Fruit fly (Drosophila melanogaster) whole organism, wandering third instar larva: ENCODE measurements around the gene Sec22.

Experiments used
- Abd-B ChIP-seq: fragments of >200 bp; optimal IDR thresholded peaks from 2 replicates; lab custom pipeline; 2017; ENCODE audit warnings: missing biosample characterization, missing genetic modification characterization
- CG32264 ChIP-seq: fragments of 200-800 bp; sonication (Bioruptor generic); optimal IDR thresholded peaks from 2 replicates; lab custom pipeline; 2016; ENCODE audit warnings: missing biosample characterization, missing genetic modification characterization
- CG9705 ChIP-seq: fragments of 200-800 bp; sonication (Bioruptor generic); optimal IDR thresholded peaks from 2 replicates; lab custom pipeline; 2018; ENCODE audit warnings: missing biosample characterization, mild to moderate bottlenecking, missing genetic modification characterization
- CrebA ChIP-seq: fragments of 200-800 bp; sonication (Bioruptor generic); optimal IDR thresholded peaks from 2 replicates; lab custom pipeline; 2016; ENCODE audit warnings: missing biosample characterization, mild to moderate bottlenecking, missing genetic modification characterization, borderline replicate concordance
- Dfd ChIP-seq: fragments of >200 bp; optimal IDR thresholded peaks from 2 replicates; lab custom pipeline; 2017; ENCODE audit warnings: missing biosample characterization, missing genetic modification characterization
- Dif ChIP-seq: fragments of 200-275, 200-300 bp; sonication (Bioruptor generic); optimal IDR thresholded peaks from 2 replicates; lab custom pipeline; 2018; ENCODE audit warnings: missing biosample characterization, missing genetic modification characterization; ENCODE audit not compliant: partially characterized antibody
- GATAd ChIP-seq: sonication (Bioruptor generic); optimal IDR thresholded peaks from 2 replicates; lab custom pipeline; 2016; ENCODE audit warnings: missing biosample characterization, missing genetic modification characterization
- HLH106 ChIP-seq: fragments of 200-800 bp; optimal IDR thresholded peaks from 3 replicates; lab custom pipeline; 2019; ENCODE audit warnings: missing biosample characterization, mild to moderate bottlenecking, missing genetic modification characterization, moderate library complexity
- Hnf4 ChIP-seq: fragments of 200-800 bp; sonication (Bioruptor generic); optimal IDR thresholded peaks from 2 replicates; lab custom pipeline; 2016; ENCODE audit warnings: missing biosample characterization, mild to moderate bottlenecking, missing genetic modification characterization
- Hr78 ChIP-seq: fragments of >200 bp; optimal IDR thresholded peaks from 2 replicates; lab custom pipeline; 2017; ENCODE audit warnings: missing biosample characterization, missing genetic modification characterization
- Hr83 ChIP-seq: fragments of 200-300 bp; sonication (Bioruptor generic); optimal IDR thresholded peaks from 2 replicates; lab custom pipeline; 2016; ENCODE audit warnings: missing biosample characterization, mild to moderate bottlenecking, missing genetic modification characterization, moderate library complexity; ENCODE audit not compliant: poor library complexity, severe bottlenecking
- Jra ChIP-seq: sonication (Bioruptor generic); optimal IDR thresholded peaks from 2 replicates; lab custom pipeline; 2016; ENCODE audit warnings: missing biosample characterization, missing genetic modification characterization
- Mio ChIP-seq: sonication (Bioruptor generic); optimal IDR thresholded peaks from 2 replicates; lab custom pipeline; 2016; ENCODE audit warnings: missing biosample characterization, missing genetic modification characterization
- Myc ChIP-seq: fragments of >200 bp; optimal IDR thresholded peaks from 2 replicates; lab custom pipeline; 2017
- N ChIP-seq: fragments of >200 bp; optimal IDR thresholded peaks from 2 replicates; lab custom pipeline; 2018; ENCODE audit warnings: missing biosample characterization, missing external identifiers, missing genetic modification characterization
- OdsH ChIP-seq: fragments of 200-800 bp; sonication (Bioruptor generic); optimal IDR thresholded peaks from 2 replicates; lab custom pipeline; 2016; ENCODE audit warnings: missing biosample characterization, mild to moderate bottlenecking, missing genetic modification characterization
- Rel ChIP-seq, 2 experiments: fragments of 200-800 bp; sonication (Bioruptor generic) in 1 of 2; optimal IDR thresholded peaks; 2 replicates in 1 of 2; 3 replicates in 1 of 2; lab custom pipeline; 2016 to 2019; ENCODE audit warnings: mild to moderate bottlenecking in 2 of 2, missing biosample characterization in 2 of 2, missing genetic modification characterization in 2 of 2, moderate library complexity in 1 of 2
- Sp1 ChIP-seq: fragments of 200-800 bp; sonication (Bioruptor generic); optimal IDR thresholded peaks from 3 replicates; lab custom pipeline; 2019; ENCODE audit warnings: missing biosample characterization, mild to moderate bottlenecking, missing genetic modification characterization, moderate library complexity
- Vsx2 ChIP-seq: fragments of 200-300, 225-300 bp; sonication (Bioruptor generic); optimal IDR thresholded peaks from 2 replicates; lab custom pipeline; 2018; ENCODE audit warnings: missing biosample characterization, missing genetic modification characterization; ENCODE audit not compliant: partially characterized antibody
- br ChIP-seq: fragments of 200-800 bp; sonication (Bioruptor generic); optimal IDR thresholded peaks from 2 replicates; lab custom pipeline; 2016; ENCODE audit warnings: missing biosample characterization, missing genetic modification characterization
- brk ChIP-seq: fragments of 200-800 bp; sonication (Bioruptor generic); optimal IDR thresholded peaks from 2 replicates; lab custom pipeline; 2016; ENCODE audit warnings: missing biosample characterization, mild to moderate bottlenecking, missing genetic modification characterization
- dl ChIP-seq, 2 experiments: fragments of 175-275, 200-275 bp in 1 of 2; fragments of 200-275 bp in 1 of 2; sonication (Bioruptor generic); optimal IDR thresholded peaks; lab custom pipeline; 2018; ENCODE audit warnings: mild to moderate bottlenecking in 2 of 2, missing biosample characterization in 2 of 2, missing genetic modification characterization in 2 of 2, moderate library complexity in 2 of 2; ENCODE audit not compliant: partially characterized antibody in 2 of 2, insufficient read depth in 1 of 2
- dmrt93B ChIP-seq: fragments of 200-800 bp; sonication (Bioruptor generic); optimal IDR thresholded peaks from 2 replicates; lab custom pipeline; 2018; ENCODE audit warnings: missing biosample characterization, mild to moderate bottlenecking, missing genetic modification characterization
- dsf ChIP-seq: sonication (Bioruptor generic); optimal IDR thresholded peaks from 2 replicates; lab custom pipeline; 2016; ENCODE audit warnings: missing biosample characterization, missing genetic modification characterization, borderline replicate concordance
- ey ChIP-seq: fragments of 200-800 bp; sonication (Bioruptor generic); optimal IDR thresholded peaks from 2 replicates; lab custom pipeline; 2016; ENCODE audit warnings: missing biosample characterization, missing genetic modification characterization
- foxo ChIP-seq, 2 experiments: fragments of 200-800 bp; sonication (Bioruptor generic); optimal IDR thresholded peaks; 2 replicates in 1 of 2; 3 replicates in 1 of 2; lab custom pipeline; 2016 to 2017; ENCODE audit warnings: missing biosample characterization in 2 of 2, missing genetic modification characterization in 2 of 2
- fru ChIP-seq: fragments of 200-800 bp; sonication (Bioruptor generic); optimal IDR thresholded peaks from 3 replicates; lab custom pipeline; 2016; ENCODE audit warnings: missing biosample characterization, mild to moderate bottlenecking, missing genetic modification characterization
- h ChIP-seq: fragments of 200-800 bp; sonication (Bioruptor generic); optimal IDR thresholded peaks from 3 replicates; lab custom pipeline; 2016; ENCODE audit warnings: missing biosample characterization, mild to moderate bottlenecking, missing genetic modification characterization
- jim ChIP-seq: fragments of 175-275, 200-325 bp; sonication (Bioruptor generic); optimal IDR thresholded peaks from 2 replicates; lab custom pipeline; 2016; ENCODE audit warnings: missing biosample characterization, mild to moderate bottlenecking, missing genetic modification characterization
- lola ChIP-seq: fragments of >200 bp; optimal IDR thresholded peaks from 2 replicates; lab custom pipeline; 2017; ENCODE audit warnings: missing biosample characterization, missing genetic modification characterization
- pan ChIP-seq: fragments of >200 bp; optimal IDR thresholded peaks from 2 replicates; lab custom pipeline; 2017
- psq ChIP-seq: fragments of 200-800 bp; sonication (Bioruptor generic); optimal IDR thresholded peaks from 3 replicates; lab custom pipeline; 2017; ENCODE audit warnings: missing biosample characterization, mild to moderate bottlenecking, missing genetic modification characterization, moderate library complexity
- rgr ChIP-seq: fragments of 200-800 bp; sonication (Bioruptor generic); optimal IDR thresholded peaks from 3 replicates; lab custom pipeline; 2016; ENCODE audit warnings: missing biosample characterization, mild to moderate bottlenecking, missing genetic modification characterization
- sage ChIP-seq: fragments of 200-800 bp; sonication (Bioruptor generic); optimal IDR thresholded peaks from 2 replicates; lab custom pipeline; 2016; ENCODE audit warnings: missing biosample characterization, mild to moderate bottlenecking, missing genetic modification characterization
- sv ChIP-seq: fragments of 200-800 bp; sonication (Bioruptor generic); optimal IDR thresholded peaks from 3 replicates; lab custom pipeline; 2016; ENCODE audit warnings: missing biosample characterization, missing genetic modification characterization
- tai ChIP-seq: sonication (Bioruptor generic); optimal IDR thresholded peaks from 2 replicates; lab custom pipeline; 2016; ENCODE audit warnings: missing biosample characterization, missing genetic modification characterization
- usp ChIP-seq: fragments of >200 bp; optimal IDR thresholded peaks from 2 replicates; lab custom pipeline; 2017; ENCODE audit warnings: missing biosample characterization, missing genetic modification characterization
- woc ChIP-seq: sonication (Bioruptor generic); optimal IDR thresholded peaks from 2 replicates; lab custom pipeline; 2016; ENCODE audit warnings: missing biosample characterization, mild to moderate bottlenecking, missing genetic modification characterization

Gene Sec22

DNA sequence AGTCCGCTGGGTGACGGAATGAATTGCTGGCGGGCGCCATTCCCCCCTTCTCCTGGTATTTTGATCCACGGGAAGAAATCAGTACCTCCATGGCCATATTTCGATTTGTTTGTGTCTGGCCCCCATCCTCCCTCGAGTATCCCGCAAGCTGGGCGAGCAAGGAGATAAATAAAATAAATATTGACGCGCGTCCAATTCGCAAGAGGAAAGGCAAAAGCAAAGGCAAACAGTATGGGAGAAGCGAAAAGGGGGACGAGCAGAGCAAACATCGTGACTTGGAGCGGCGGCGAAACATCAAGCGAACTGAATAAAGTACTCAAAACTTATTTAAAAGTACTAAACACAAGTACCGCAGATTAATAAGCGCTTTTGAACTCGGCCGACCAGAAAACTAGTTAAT lies 37.9 kb upstream of the Sec22 start:
- TF ChIP-seq Rel (GFP tag; optimal IDR thresholded peaks at IDR 0.05; lab: Kevin White, UChicago): no peak
- peak; percentile 6 for TF ChIP-seq Rel (tag; optimal IDR thresholded peaks at IDR 0.05; lab: Kevin White, UChicago)
- TF ChIP-seq ey (GFP tag; lab: Kevin White, UChicago): peak; percentile 35
- peak in 1 of 2 experiments; percentile 46 for TF ChIP-seq foxo (GFP tag; optimal IDR thresholded peaks at IDR 0.05; lab: Kevin White, UChicago)
- peak; percentile 65 for TF ChIP-seq Hr83 (GFP tag; lab: Kevin White, UChicago)
- TF ChIP-seq fru (GFP tag; lab: Kevin White, UChicago): peak; percentile 44
- TF ChIP-seq OdsH (GFP tag; lab: Kevin White, UChicago): peak; percentile 57
- TF ChIP-seq rgr (GFP tag; lab: Kevin White, UChicago): peak; percentile 69
- TF ChIP-seq HLH106 (tag; lab: Kevin White, UChicago): peak; percentile 44
- TF ChIP-seq Dfd: no peak
- TF ChIP-seq CG9705 (GFP tag; lab: Kevin White, UChicago): peak; percentile 32
- TF ChIP-seq CrebA (GFP tag; lab: Kevin White, UChicago): no peak
- TF ChIP-seq h (GFP tag; lab: Kevin White, UChicago): peak; percentile 73
- peak; percentile 48 for TF ChIP-seq dmrt93B (GFP tag; lab: Kevin White, UChicago)
- no peak for TF ChIP-seq Hr78 (GFP tag; lab: Kevin White, UChicago)
- TF ChIP-seq jim (GFP tag; lab: Kevin White, UChicago): no peak
- TF ChIP-seq br: peak; percentile 66
- peak; percentile 53 for TF ChIP-seq psq (GFP tag; lab: Kevin White, UChicago)
- TF ChIP-seq Sp1 (GFP tag; lab: Kevin White, UChicago): peak; percentile 62
- peak; percentile 61 for TF ChIP-seq Hnf4 (GFP tag; lab: Kevin White, UChicago)

DNA sequence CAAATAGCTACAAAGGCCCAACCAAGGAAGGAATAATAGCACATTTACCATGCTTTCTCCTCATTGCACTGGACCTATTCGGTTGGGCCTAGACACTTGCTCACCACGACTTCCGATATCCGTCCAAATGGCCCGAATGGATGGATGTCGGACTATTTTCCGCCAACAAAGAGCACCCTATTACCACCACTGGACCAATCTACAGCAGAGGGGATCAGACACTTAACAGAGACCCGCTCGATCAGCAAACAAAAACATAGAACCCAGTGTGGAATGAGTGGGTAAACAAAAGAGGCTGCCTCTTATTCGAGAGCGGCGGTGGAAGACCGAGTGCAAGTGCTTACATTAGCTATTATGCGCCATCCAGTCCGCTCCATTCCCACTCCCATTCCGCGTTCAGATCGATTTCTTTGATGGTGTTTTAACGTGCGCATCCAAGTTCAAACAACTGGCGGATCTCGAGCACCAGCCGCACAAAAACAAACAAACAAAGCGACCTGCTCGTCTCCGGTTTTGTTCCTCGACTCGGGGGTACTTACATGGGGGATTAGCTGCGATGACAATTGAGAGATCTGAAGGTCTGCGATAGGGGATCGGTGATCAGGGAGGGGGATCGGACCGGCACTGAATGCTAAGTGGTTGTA lies 37.3 kb upstream of the Sec22 start:
- TF ChIP-seq CrebA (GFP tag; lab: Kevin White, UChicago): no peak
- TF ChIP-seq Jra (GFP tag; lab: Kevin White, UChicago): no peak
- TF ChIP-seq usp (GFP tag; lab: Kevin White, UChicago): no peak
- TF ChIP-seq pan: no peak
- TF ChIP-seq Vsx2: no peak
- no peak for TF ChIP-seq sv
- TF ChIP-seq CG9705 (GFP tag; lab: Kevin White, UChicago): no peak
- no peak for TF ChIP-seq Mio
- no peak for TF ChIP-seq ey (GFP tag; lab: Kevin White, UChicago)
- TF ChIP-seq Dfd: no peak
- TF ChIP-seq h (GFP tag; lab: Kevin White, UChicago): no peak

DNA sequence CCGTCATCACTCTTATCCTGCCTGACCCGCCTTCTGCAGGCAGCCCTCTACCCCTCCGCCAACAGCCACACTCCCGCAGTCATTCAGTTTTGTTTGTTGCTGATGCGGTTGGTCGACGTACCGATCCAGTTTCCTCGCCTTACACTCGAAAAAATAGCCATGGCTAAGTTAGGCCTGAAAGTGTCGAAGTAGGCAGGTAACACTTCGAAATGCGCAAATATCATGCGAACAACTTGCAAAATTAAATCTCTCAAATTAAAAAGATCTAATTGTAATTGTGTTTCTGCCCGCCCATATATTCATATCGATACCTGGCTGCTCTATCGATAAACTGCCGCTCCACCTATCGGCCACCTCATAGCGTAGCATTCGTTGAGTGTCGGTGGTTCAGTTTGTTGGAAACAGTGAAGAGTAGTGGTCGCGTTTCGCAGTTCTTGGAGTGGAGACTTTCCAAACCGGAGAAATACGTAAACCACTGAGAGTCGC lies 36.2 kb upstream of the Sec22 start, which contains the start of gene fz3:
fz3 (plus strand) TSS at position 307 of the 486 bp plus-strand sequence.
- peak; percentile 71 for TF ChIP-seq Hnf4 (GFP tag; lab: Kevin White, UChicago)
- TF ChIP-seq dl (GFP tag; optimal IDR thresholded peaks at IDR 0.05; lab: Kevin White, UChicago; ENCODE audit: insufficient read depth in 1 of 2, partially characterized antibody in 2 of 2): no peak
- peak; percentile 34 for TF ChIP-seq CG9705 (GFP tag; lab: Kevin White, UChicago)
- no peak for TF ChIP-seq Vsx2
- peak; percentile 82 for TF ChIP-seq h (GFP tag; lab: Kevin White, UChicago)
- TF ChIP-seq CG32264 (GFP tag; lab: Kevin White, UChicago): peak; percentile 58
- no peak for TF ChIP-seq Abd-B (GFP tag; lab: Kevin White, UChicago)
- no peak for TF ChIP-seq usp (GFP tag; lab: Kevin White, UChicago)
- no peak for TF ChIP-seq brk (GFP tag; lab: Kevin White, UChicago)
- no peak for TF ChIP-seq Rel (GFP tag; optimal IDR thresholded peaks at IDR 0.05; lab: Kevin White, UChicago)
- peak; percentile 37 for TF ChIP-seq Rel (tag; optimal IDR thresholded peaks at IDR 0.05; lab: Kevin White, UChicago)
- no peak for TF ChIP-seq tai (GFP tag; lab: Kevin White, UChicago)
- peak; percentile 64 for TF ChIP-seq OdsH (GFP tag; lab: Kevin White, UChicago)
- peak; percentile 88 for TF ChIP-seq fru (GFP tag; lab: Kevin White, UChicago)
- peak; percentile 75 for TF ChIP-seq Sp1 (GFP tag; lab: Kevin White, UChicago)
- peak; percentile 67 for TF ChIP-seq Jra (GFP tag; lab: Kevin White, UChicago)
- TF ChIP-seq Myc: no peak
- no peak for TF ChIP-seq sage (GFP tag; lab: Kevin White, UChicago)
- TF ChIP-seq Mio: no peak
- no peak for TF ChIP-seq N (GFP tag; lab: Kevin White, UChicago)
- no peak for TF ChIP-seq jim (GFP tag; lab: Kevin White, UChicago)
- no peak for TF ChIP-seq sv
- peak; percentile 77 for TF ChIP-seq br
- TF ChIP-seq Hr78 (GFP tag; lab: Kevin White, UChicago): no peak
- TF ChIP-seq rgr (GFP tag; lab: Kevin White, UChicago): peak; percentile 78
- no peak for TF ChIP-seq lola (GFP tag; lab: Kevin White, UChicago)
- no peak for TF ChIP-seq dsf (GFP tag; lab: Kevin White, UChicago)
- TF ChIP-seq Dif (GFP tag; lab: Kevin White, UChicago): peak; percentile 42
- TF ChIP-seq Dfd: no peak
- TF ChIP-seq psq (GFP tag; lab: Kevin White, UChicago): peak; percentile 77
- peak; percentile 63 for TF ChIP-seq woc (GFP tag; lab: Kevin White, UChicago)
- no peak for TF ChIP-seq GATAd (GFP tag; lab: Kevin White, UChicago)
- peak in 1 of 2 experiments; percentile 78 for TF ChIP-seq foxo (GFP tag; optimal IDR thresholded peaks at IDR 0.05; lab: Kevin White, UChicago)
- peak; percentile 73 for TF ChIP-seq Hr83 (GFP tag; lab: Kevin White, UChicago)
- TF ChIP-seq ey (GFP tag; lab: Kevin White, UChicago): peak; percentile 74
- TF ChIP-seq HLH106 (tag; lab: Kevin White, UChicago): peak; percentile 76
- no peak for TF ChIP-seq pan
- TF ChIP-seq dmrt93B (GFP tag; lab: Kevin White, UChicago): peak; percentile 32
- TF ChIP-seq CrebA (GFP tag; lab: Kevin White, UChicago): no peak
- TF ChIP-seq, all 38 proteins: peak for 19
